Fruit fly (Drosophila melanogaster) whole organism, embryonic: ENCODE data around the gene dod.

Experiments used
- CG10274 ChIP-seq: fragments of 200-800 bp; sonication (Bioruptor generic); optimal IDR thresholded peaks from 3 replicates; lab custom pipeline; 2017; ENCODE audit warnings: missing biosample characterization, mild to moderate bottlenecking, missing genetic modification characterization
- CG12299 ChIP-seq: fragments of 200-800 bp; sonication (Bioruptor generic); optimal IDR thresholded peaks from 2 replicates; lab custom pipeline; 2018; ENCODE audit warnings: missing biosample characterization, mild to moderate bottlenecking, missing genetic modification characterization
- CG13123 ChIP-seq: fragments of 200-800 bp; sonication (Bioruptor generic); optimal IDR thresholded peaks from 2 replicates; lab custom pipeline; 2016; ENCODE audit warnings: missing biosample characterization, missing genetic modification characterization
- CG13894 ChIP-seq: fragments of 200-800 bp; sonication (Bioruptor generic); optimal IDR thresholded peaks from 3 replicates; lab custom pipeline; 2018; ENCODE audit warnings: missing biosample characterization, mild to moderate bottlenecking, missing genetic modification characterization, moderate library complexity
- CG14710 ChIP-seq: fragments of 200-800 bp; sonication (Bioruptor generic); optimal IDR thresholded peaks from 3 replicates; lab custom pipeline; 2019; ENCODE audit warnings: missing biosample characterization, mild to moderate bottlenecking, missing genetic modification characterization, moderate library complexity
- CG14860 ChIP-seq: fragments of 200-800 bp; sonication (Bioruptor generic); IDR thresholded peaks from 3 replicates; pipeline ENCODE4 v1.3.6; 2022; ENCODE audit warnings: missing biosample characterization, missing genetic modification characterization; ENCODE audit not compliant: partially characterized antibody
- CG15011 ChIP-seq: fragments of 200-800 bp; sonication (Bioruptor generic); optimal IDR thresholded peaks from 3 replicates; lab custom pipeline; 2018; ENCODE audit warnings: missing biosample characterization, mild to moderate bottlenecking, missing genetic modification characterization
- CG17359 ChIP-seq: fragments of 200-800 bp; sonication (Bioruptor generic); optimal IDR thresholded peaks from 3 replicates; lab custom pipeline; 2018; ENCODE audit warnings: missing biosample characterization, mild to moderate bottlenecking, missing genetic modification characterization, moderate library complexity
- CG17802 ChIP-seq: fragments of 200-800 bp; sonication (Bioruptor generic); optimal IDR thresholded peaks from 2 replicates; lab custom pipeline; 2018; ENCODE audit warnings: missing biosample characterization, mild to moderate bottlenecking, missing genetic modification characterization, moderate library complexity
- CG4360 ChIP-seq: fragments of 200-800 bp; sonication (Bioruptor generic); IDR thresholded peaks from 2 replicates; pipeline ENCODE4 v1.3.6; 2022; ENCODE audit warnings: missing biosample characterization, missing genetic modification characterization
- CG4617 ChIP-seq: fragments of 200-800 bp; sonication (Bioruptor generic); optimal IDR thresholded peaks from 3 replicates; lab custom pipeline; 2016; ENCODE audit warnings: missing biosample characterization, missing genetic modification characterization, borderline replicate concordance
- CG4854 ChIP-seq: fragments of 200-800 bp; sonication (Bioruptor generic); optimal IDR thresholded peaks from 2 replicates; lab custom pipeline; 2016; ENCODE audit warnings: missing biosample characterization, missing genetic modification characterization, inconsistent platforms
- CG5180 ChIP-seq: fragments of 200-800 bp; sonication (Bioruptor generic); optimal IDR thresholded peaks from 3 replicates; lab custom pipeline; 2017; ENCODE audit warnings: missing biosample characterization, missing genetic modification characterization, mild to moderate bottlenecking, moderate library complexity, missing genetic modification reagents
- CG8388 ChIP-seq: fragments of 200-800 bp; sonication (Bioruptor generic); optimal IDR thresholded peaks from 2 replicates; lab custom pipeline; 2019; ENCODE audit warnings: missing biosample characterization, mild to moderate bottlenecking, missing genetic modification characterization, moderate library complexity
- CkIIα-i1 ChIP-seq: fragments of 200-800 bp; sonication (Bioruptor generic); IDR thresholded peaks from 2 replicates; pipeline ENCODE4 v1.3.6; 2022; ENCODE audit warnings: missing biosample characterization, missing genetic modification characterization
- Dip2 ChIP-seq: fragments of 200-800 bp; sonication (Bioruptor generic); IDR thresholded peaks from 2 replicates; pipeline ENCODE4 v1.3.6; 2022; ENCODE audit warnings: missing biosample characterization, missing genetic modification characterization
- ERR ChIP-seq: fragments of 200-800 bp; sonication (Bioruptor generic); optimal IDR thresholded peaks from 2 replicates; lab custom pipeline; 2016; ENCODE audit warnings: missing biosample characterization, missing genetic modification characterization
- Gsc ChIP-seq: fragments of 200-800 bp; sonication (Bioruptor generic); IDR thresholded peaks from 2 replicates; pipeline ENCODE4 v1.3.6; 2022; ENCODE audit warnings: missing biosample characterization, missing genetic modification characterization
- HLH54F ChIP-seq: fragments of 200-800 bp; sonication (Bioruptor generic); optimal IDR thresholded peaks from 3 replicates; lab custom pipeline; 2016; ENCODE audit warnings: missing biosample characterization, missing genetic modification characterization
- Kr ChIP-seq: fragments of 200-800 bp; sonication (Bioruptor generic); optimal IDR thresholded peaks from 2 replicates; lab custom pipeline; 2017; ENCODE audit warnings: missing biosample characterization, mild to moderate bottlenecking, missing genetic modification characterization
- Lim3 ChIP-seq: fragments of 200-800 bp; sonication (Bioruptor generic); IDR thresholded peaks from 2 replicates; pipeline ENCODE4 v1.3.6; 2022; ENCODE audit warnings: missing biosample characterization, missing genetic modification characterization
- MESR4 ChIP-seq: fragments of 200-800 bp; sonication (Bioruptor generic); optimal IDR thresholded peaks from 2 replicates; lab custom pipeline; 2018; ENCODE audit warnings: missing biosample characterization, mild to moderate bottlenecking, missing genetic modification characterization, moderate library complexity
- Meics ChIP-seq: fragments of 200-800 bp; sonication (Bioruptor generic); optimal IDR thresholded peaks from 2 replicates; lab custom pipeline; 2017; ENCODE audit warnings: missing biosample characterization, mild to moderate bottlenecking, missing genetic modification characterization
- Optix ChIP-seq: fragments of 200-800 bp; sonication (Bioruptor generic); IDR thresholded peaks from 3 replicates; pipeline ENCODE4 v1.3.6; 2022; ENCODE audit warnings: missing biosample characterization, missing genetic modification characterization
- Sin3A ChIP-seq: fragments of >200 bp; optimal IDR thresholded peaks from 2 replicates; lab custom pipeline; 2018
- Sox102F ChIP-seq: fragments of 200-800 bp; sonication (Bioruptor generic); optimal IDR thresholded peaks from 2 replicates; lab custom pipeline; 2018; ENCODE audit warnings: missing biosample characterization, mild to moderate bottlenecking, missing genetic modification characterization, moderate library complexity
- Sry-β ChIP-seq: fragments of 200-800 bp; sonication (Bioruptor generic); optimal IDR thresholded peaks from 2 replicates; lab custom pipeline; 2018; ENCODE audit warnings: missing biosample characterization, mild to moderate bottlenecking, missing genetic modification characterization, moderate library complexity
- ash1 ChIP-seq: fragments of 200-800 bp; sonication (Bioruptor generic); optimal IDR thresholded peaks from 2 replicates; lab custom pipeline; 2018; ENCODE audit warnings: missing biosample characterization, mild to moderate bottlenecking, missing genetic modification characterization
- az2 ChIP-seq: fragments of 200-800 bp; sonication (Bioruptor generic); optimal IDR thresholded peaks from 3 replicates; lab custom pipeline; 2016; ENCODE audit warnings: missing biosample characterization, missing genetic modification characterization
- cas ChIP-seq: fragments of 200-800 bp; sonication (Bioruptor generic); IDR thresholded peaks from 2 replicates; pipeline ENCODE4 v1.3.6; 2022; ENCODE audit warnings: missing biosample characterization, missing genetic modification characterization
- chn ChIP-seq: fragments of 200-800 bp; sonication (Bioruptor generic); optimal IDR thresholded peaks from 2 replicates; lab custom pipeline; 2016; ENCODE audit warnings: missing biosample characterization, missing genetic modification characterization
- fu2 ChIP-seq: fragments of 200-800 bp; sonication (Bioruptor generic); optimal IDR thresholded peaks from 2 replicates; lab custom pipeline; 2016; ENCODE audit warnings: missing biosample characterization, missing genetic modification characterization
- grn ChIP-seq: fragments of 200-800 bp; sonication (Bioruptor generic); optimal IDR thresholded peaks from 3 replicates; lab custom pipeline; 2017; ENCODE audit warnings: missing biosample characterization, missing genetic modification characterization
- gsb-n ChIP-seq: fragments of 200-800 bp; sonication (Bioruptor generic); optimal IDR thresholded peaks from 3 replicates; lab custom pipeline; 2018; ENCODE audit warnings: missing biosample characterization, mild to moderate bottlenecking, missing genetic modification characterization
- gt ChIP-seq: fragments of 200-800 bp; sonication (Bioruptor generic); IDR thresholded peaks from 2 replicates; pipeline ENCODE4 v1.3.6; 2022; ENCODE audit warnings: missing biosample characterization, missing genetic modification characterization
- hkb ChIP-seq, 2 experiments: fragments of 200-800 bp in 1 of 2; fragments of >200 bp in 1 of 2; sonication (Bioruptor generic) in 1 of 2; IDR thresholded peaks in 1 of 2; optimal IDR thresholded peaks in 1 of 2; 2 replicates each; pipeline versions ENCODE4 v1.3.6 to Lab custom; 2017 to 2022; ENCODE audit warnings: missing biosample characterization in 1 of 2, missing genetic modification characterization in 1 of 2
- jing ChIP-seq: fragments of 200-800 bp; sonication (Bioruptor generic); optimal IDR thresholded peaks from 2 replicates; lab custom pipeline; 2018; ENCODE audit warnings: missing biosample characterization, mild to moderate bottlenecking, missing genetic modification characterization
- ken ChIP-seq: fragments of 200-800 bp; sonication (Bioruptor generic); IDR thresholded peaks from 3 replicates; pipeline ENCODE4 v1.3.6; 2022; ENCODE audit warnings: missing biosample characterization, missing genetic modification characterization
- lbe ChIP-seq: fragments of 200-800 bp; sonication (Bioruptor generic); optimal IDR thresholded peaks from 2 replicates; lab custom pipeline; 2016; ENCODE audit warnings: missing biosample characterization, mild to moderate bottlenecking, missing genetic modification characterization
- luna ChIP-seq: fragments of 200-800 bp; sonication (Bioruptor generic); optimal IDR thresholded peaks from 2 replicates; lab custom pipeline; 2016; ENCODE audit warnings: missing biosample characterization, missing genetic modification characterization
- mld ChIP-seq: fragments of 200-800 bp; sonication (Bioruptor generic); IDR thresholded peaks from 3 replicates; pipeline ENCODE4 v1.3.6; 2022; ENCODE audit warnings: missing biosample characterization, missing genetic modification characterization; ENCODE audit not compliant: partially characterized antibody
- pb ChIP-seq: fragments of 200-800 bp; sonication (Bioruptor generic); optimal IDR thresholded peaks from 3 replicates; lab custom pipeline; 2016; ENCODE audit warnings: missing biosample characterization, missing genetic modification characterization
- peb ChIP-seq: fragments of 200-800 bp; sonication (Bioruptor generic); IDR thresholded peaks from 2 replicates; pipeline ENCODE4 v1.3.6; 2022; ENCODE audit warnings: missing biosample characterization, missing genetic modification characterization
- phol ChIP-seq: fragments of 200-800 bp; sonication (Bioruptor generic); optimal IDR thresholded peaks from 3 replicates; lab custom pipeline; 2018; ENCODE audit warnings: missing biosample characterization, mild to moderate bottlenecking, missing genetic modification characterization, moderate library complexity
- row ChIP-seq: fragments of 200-800 bp; sonication (Bioruptor generic); IDR thresholded peaks from 3 replicates; pipeline ENCODE4 v1.3.6; 2022; ENCODE audit warnings: missing biosample characterization, missing genetic modification characterization
- sc ChIP-seq, 3 experiments: fragments of >200 bp in 2 of 3; fragments of 200-800 bp in 1 of 3; sonication (Bioruptor generic) in 1 of 3; optimal IDR thresholded peaks; 2 replicates in 2 of 3; 3 replicates in 1 of 3; lab custom pipeline; 2017; ENCODE audit warnings: mild to moderate bottlenecking in 1 of 3, missing biosample characterization in 1 of 3, missing genetic modification characterization in 1 of 3, missing genetic modification reagents in 1 of 3
- sim ChIP-seq: fragments of 200-800 bp; sonication (Bioruptor generic); IDR thresholded peaks from 2 replicates; pipeline ENCODE4 v1.3.6; 2022; ENCODE audit warnings: missing biosample characterization, missing genetic modification characterization
- slbo ChIP-seq: fragments of 200-800 bp; sonication (Bioruptor generic); IDR thresholded peaks from 2 replicates; pipeline ENCODE4 v1.3.6; 2022; ENCODE audit warnings: missing biosample characterization, missing genetic modification characterization

The dod gene

DNA sequence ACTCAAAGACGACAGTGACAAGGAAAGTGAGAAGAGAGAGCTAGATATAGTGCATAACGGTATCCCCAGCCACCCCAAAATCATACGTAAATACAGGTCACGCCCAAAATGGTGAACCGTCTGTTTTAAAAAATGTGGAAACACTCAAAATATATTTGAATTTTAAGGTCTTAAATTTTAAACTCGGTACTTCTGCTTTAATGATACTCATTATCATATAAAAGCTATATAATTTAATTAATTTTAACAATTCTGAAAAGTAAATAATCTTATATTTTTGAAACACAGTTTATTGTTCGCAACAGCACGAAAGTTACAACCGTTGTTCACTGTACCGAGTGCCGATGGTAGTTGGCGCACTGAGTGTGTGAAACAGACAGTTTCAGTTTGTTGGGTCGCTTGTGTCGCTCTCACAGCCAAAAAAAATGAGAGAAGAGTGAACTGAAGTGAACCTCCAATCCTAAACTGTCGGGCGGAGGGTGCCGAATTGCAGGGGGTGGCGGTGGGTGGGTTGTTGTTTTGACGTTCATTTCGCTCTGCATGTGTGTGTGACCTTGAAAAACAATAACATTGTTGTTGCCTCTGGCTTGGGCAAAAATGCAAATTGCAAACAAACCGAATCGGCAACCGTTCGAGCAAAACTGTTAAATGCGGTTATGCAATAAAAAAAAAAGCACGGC is 21.3 kb downstream of the dod start (continued):
- TF ChIP-seq gsb-n (tag; lab: Kevin White, UChicago): peak; percentile 89
- no peak for TF ChIP-seq luna
- no peak for TF ChIP-seq hkb (optimal IDR thresholded peaks at IDR 0.05; lab: Kevin White, UChicago)
- peak; percentile 92 for TF ChIP-seq hkb (GFP tag; IDR thresholded peaks at IDR 0.05; lab: Robert Waterston, UW)
- no peak for TF ChIP-seq fu2 (GFP tag; lab: Kevin White, UChicago)
- TF ChIP-seq ken (GFP tag; lab: Robert Waterston, UW): peak; percentile 81
- TF ChIP-seq ERR (GFP tag; lab: Kevin White, UChicago): no peak
- TF ChIP-seq ash1 (GFP tag; lab: Kevin White, UChicago): peak; percentile 57
- peak; percentile 73 for TF ChIP-seq jing
- TF ChIP-seq CG13894: peak; percentile 92
- TF ChIP-seq CG12299 (tag; lab: Kevin White, UChicago): peak; percentile 93
- TF ChIP-seq row (GFP tag; lab: Robert Waterston, UW): peak; percentile 97
- peak; percentile 61; the same call in 1 of the 2 replicates for TF ChIP-seq sim (GFP tag; lab: Robert Waterston, UW)
- peak; percentile 46 for TF ChIP-seq Sry-β (GFP tag; lab: Kevin White, UChicago)
- TF ChIP-seq grn: peak; percentile 2
- no peak for TF ChIP-seq pb
- peak; percentile 58 for TF ChIP-seq chn (GFP tag; lab: Kevin White, UChicago)
- peak; percentile 77 for TF ChIP-seq peb (GFP tag; lab: Robert Waterston, UW)
- TF ChIP-seq CG14710 (tag; lab: Kevin White, UChicago): peak; percentile 91
- TF ChIP-seq Kr (GFP tag; lab: Kevin White, UChicago): no peak
- TF ChIP-seq sc (optimal IDR thresholded peaks at IDR 0.05; lab: Kevin White, UChicago): no peak
- peak; percentile 84 for TF ChIP-seq sc (GFP tag; optimal IDR thresholded peaks at IDR 0.05; lab: Kevin White, UChicago)
- no peak for TF ChIP-seq CG14860 (GFP tag; lab: Robert Waterston, UW)
- TF ChIP-seq lbe (GFP tag; lab: Kevin White, UChicago): peak; percentile 75
- TF ChIP-seq CG4360 (GFP tag; lab: Robert Waterston, UW): peak; percentile 37; the same call in 1 of the 2 replicates
- peak; percentile 83 for TF ChIP-seq CG5180 (GFP tag; lab: Kevin White, UChicago)
- peak; percentile 74 for TF ChIP-seq CG10274 (GFP tag; lab: Kevin White, UChicago)
- TF ChIP-seq Gsc: peak; percentile 69
- peak; percentile 95 for TF ChIP-seq Meics (GFP tag; lab: Kevin White, UChicago)
- peak; percentile 50; the same call in 1 of the 2 replicates for TF ChIP-seq cas (GFP tag; lab: Robert Waterston, UW)
- no peak for TF ChIP-seq mld (GFP tag; lab: Robert Waterston, UW)
- peak; percentile 88 for TF ChIP-seq CG15011 (GFP tag; lab: Kevin White, UChicago)
- TF ChIP-seq CG13123: peak; percentile 75
- TF ChIP-seq Dip2: no peak
- peak; percentile 58 for TF ChIP-seq CG17802 (tag; lab: Kevin White, UChicago)
- TF ChIP-seq CkIIα-i1 (GFP tag; lab: Robert Waterston, UW): no peak; the same call in 1 of the 2 replicates
- TF ChIP-seq CG17359 (tag; lab: Kevin White, UChicago): peak; percentile 94
- peak; percentile 92 for TF ChIP-seq CG8388
- TF ChIP-seq gt (GFP tag; lab: Robert Waterston, UW): no peak
- peak; percentile 87 for TF ChIP-seq az2 (GFP tag; lab: Kevin White, UChicago)
- TF ChIP-seq Sox102F: peak; percentile 94
- peak; percentile 42 for TF ChIP-seq HLH54F (GFP tag; lab: Kevin White, UChicago)
- TF ChIP-seq Sin3A: no peak
- TF ChIP-seq CG4617 (GFP tag; lab: Kevin White, UChicago): peak; percentile 21
- TF ChIP-seq slbo: peak; percentile 93
- peak; percentile 9 for TF ChIP-seq MESR4
- TF ChIP-seq Lim3 (GFP tag; lab: Robert Waterston, UW): 0 out of 2 replicates have a peak, but pooled peaks have one; percentile 30
- peak; percentile 70; the same call in 2 of the 3 replicates for TF ChIP-seq Optix
- TF ChIP-seq phol (tag; lab: Kevin White, UChicago): peak; percentile 94
- peak; percentile 69 for TF ChIP-seq CG4854
